Worm (Caenorhabditis elegans): ENCODE data around the gene ZK185.3.

DNA sequence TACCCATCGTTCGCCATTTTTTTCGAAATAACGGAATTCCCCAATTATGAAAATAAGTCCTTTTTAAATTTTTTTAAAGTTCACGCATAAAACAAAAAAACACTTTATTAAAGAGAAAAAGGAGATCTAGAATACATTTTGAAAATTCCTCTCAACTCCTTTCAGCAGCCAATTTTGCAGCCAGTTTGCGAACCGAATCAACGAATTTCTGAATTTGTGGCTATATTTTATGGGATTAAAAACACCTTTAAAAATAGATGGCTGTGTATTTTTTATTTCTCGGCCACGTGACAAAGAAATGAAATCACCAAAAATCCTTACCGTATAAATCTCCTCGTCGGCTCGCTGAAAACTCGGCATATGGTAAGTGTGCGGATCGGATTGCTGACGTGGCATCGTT, 50.2 kb downstream of the ZK185.3 start, which contains the start of gene M01H9.10:
- TF ChIP-seq ama-1 (optimal IDR thresholded peaks at IDR 0.05), result no peak
- TF ChIP-seq pqm-1 (tag; optimal IDR thresholded peaks at IDR 0.05), result no peak
- TF ChIP-seq odd-2 (tag; optimal IDR thresholded peaks at IDR 0.05), result no peak
- no peak for TF ChIP-seq ceh-34 (tag; optimal IDR thresholded peaks at IDR 0.05)
- no peak for TF ChIP-seq pag-3 (tag; optimal IDR thresholded peaks at IDR 0.05; ENCODE audit: borderline replicate concordance)
- no peak for TF ChIP-seq hlh-30 (tag; optimal IDR thresholded peaks at IDR 0.05; ENCODE audit: insufficient read depth)
- no peak for TF ChIP-seq elt-2 (tag; optimal IDR thresholded peaks at IDR 0.05)
- no peak for TF ChIP-seq ceh-31 (tag; optimal IDR thresholded peaks at IDR 0.05)
- no peak for TF ChIP-seq fkh-6 (tag; optimal IDR thresholded peaks at IDR 0.05)
- TF ChIP-seq ceh-48 (tag; optimal IDR thresholded peaks at IDR 0.05), result no peak
- no peak for TF ChIP-seq nhr-11 (tag; optimal IDR thresholded peaks at IDR 0.05)
- TF ChIP-seq ceh-14 (tag; optimal IDR thresholded peaks at IDR 0.05), result no peak
- TF ChIP-seq syd-9 (tag; optimal IDR thresholded peaks at IDR 0.05), result no peak

Data from whole organism, late embryonic.